Fruit fly (Drosophila melanogaster): Measurements from ENCODE around the gene CG34376.

The CG34376 gene

dm6 chr3R:22468829-22469487, 21.1 kb downstream of the CG34376 start (continued):
- TF ChIP-seq CG11093 (GFP tag; IDR thresholded peaks at IDR 0.05) (peak; percentile 70; the same call in 2 of the 3 replicates), Fer3 (tag; optimal IDR thresholded peaks at IDR 0.05) (peak; percentile 89), Dfd (GFP tag; optimal IDR thresholded peaks at IDR 0.05) (no peak), zen2 (GFP tag; IDR thresholded peaks at IDR 0.05; ENCODE audit: partially characterized antibody) (no peak), odd (GFP tag; optimal IDR thresholded peaks at IDR 0.05) (peak; percentile 75), CG1832 (GFP tag; optimal IDR thresholded peaks at IDR 0.05) (no peak), crc (GFP tag; optimal IDR thresholded peaks at IDR 0.05) (peak; percentile 83), CG1529 (GFP tag; optimal IDR thresholded peaks at IDR 0.05) (peak; percentile 42), D19B (GFP tag; optimal IDR thresholded peaks at IDR 0.05) (peak; percentile 66), mld (GFP tag; IDR thresholded peaks at IDR 0.05; ENCODE audit: partially characterized antibody) (no peak), CG11085 (GFP tag; IDR thresholded peaks at IDR 0.05) (peak; percentile 57), ems (GFP tag; optimal IDR thresholded peaks at IDR 0.05) (peak; percentile 79), seq (GFP tag; IDR thresholded peaks at IDR 0.05) (peak; percentile 84), p53 (GFP tag; optimal IDR thresholded peaks at IDR 0.05) (peak; percentile 78), ash1 (GFP tag; optimal IDR thresholded peaks at IDR 0.05) (peak; percentile 50), D (optimal IDR thresholded peaks at IDR 0.05) (no peak), D (GFP tag; optimal IDR thresholded peaks at IDR 0.05) (peak; percentile 73), ap (GFP tag; IDR thresholded peaks at IDR 0.05) (peak; percentile 63; the same call in 1 of the 2 replicates), Eip74EF (GFP tag; optimal IDR thresholded peaks at IDR 0.05) (no peak), bowl (GFP tag; IDR thresholded peaks at IDR 0.05) (peak; percentile 45; the same call in 1 of the 2 replicates), hbn (GFP tag; IDR thresholded peaks at IDR 0.05; ENCODE audit: partially characterized antibody) (no peak), CG5180 (GFP tag; optimal IDR thresholded peaks at IDR 0.05) (peak; percentile 76), pzg (GFP tag; optimal IDR thresholded peaks at IDR 0.05) (peak; percentile 3), Nf-YC (tag; optimal IDR thresholded peaks at IDR 0.05) (peak; percentile 78), CG2678 (tag; optimal IDR thresholded peaks at IDR 0.05) (peak; percentile 94), CG4404 (GFP tag; IDR thresholded peaks at IDR 0.05) (peak; percentile 46), Spps (tag; optimal IDR thresholded peaks at IDR 0.05) (peak; percentile 11), wdn (GFP tag; IDR thresholded peaks at IDR 0.05) (peak; percentile 61; the same call in 1 of the 2 replicates), Hmx (GFP tag; optimal IDR thresholded peaks at IDR 0.05) (no peak), Dbx (GFP tag; IDR thresholded peaks at IDR 0.05) (peak; percentile 90), CG10959 (GFP tag; IDR thresholded peaks at IDR 0.05) (no peak), tna (GFP tag; IDR thresholded peaks at IDR 0.05; ENCODE audit: partially characterized antibody) (no peak), Sin3A (optimal IDR thresholded peaks at IDR 0.05) (no peak), Atf6 (GFP tag; IDR thresholded peaks at IDR 0.05) (peak; percentile 90), CG30431 (GFP tag; optimal IDR thresholded peaks at IDR 0.05) (peak; percentile 67), ato (GFP tag; IDR thresholded peaks at IDR 0.05; ENCODE audit: partially characterized antibody) (no peak), CkIIα-i1 (GFP tag; IDR thresholded peaks at IDR 0.05) (peak; percentile 33; the same call in 1 of the 2 replicates), CG6175 (GFP tag; IDR thresholded peaks at IDR 0.05) (peak; percentile 72; the same call in 2 of the 3 replicates), pfk (GFP tag; optimal IDR thresholded peaks at IDR 0.05) (no peak), nerfin-2 (GFP tag; IDR thresholded peaks at IDR 0.05; ENCODE audit: partially characterized antibody) (no peak), CG7963 (GFP tag; IDR thresholded peaks at IDR 0.05; ENCODE audit: partially characterized antibody) (no peak), fru (optimal IDR thresholded peaks at IDR 0.05) (no peak), Trl (optimal IDR thresholded peaks at IDR 0.05) (no peak), Trl (GFP tag; optimal IDR thresholded peaks at IDR 0.05) (peak; percentile 91), pita (GFP tag; optimal IDR thresholded peaks at IDR 0.05) (no peak), ssp (GFP tag; IDR thresholded peaks at IDR 0.05) (peak; percentile 68), CG9932 (GFP tag; IDR thresholded peaks at IDR 0.05) (peak; percentile 81), ro (GFP tag; IDR thresholded peaks at IDR 0.05) (no peak; the same call in 1 of the 2 replicates), dan (GFP tag; IDR thresholded peaks at IDR 0.05) (no peak), Xbp1 (GFP tag; optimal IDR thresholded peaks at IDR 0.05) (peak; percentile 90), pb (GFP tag; optimal IDR thresholded peaks at IDR 0.05) (peak; percentile 88)
